Worm (Caenorhabditis elegans) whole organism, midembryonic: Measurements from ENCODE around the gene F13E6.2.

Experiments
- T22C8.4 ChIP-seq: fragments of 200-800 bp; sonication (Bioruptor generic); IDR thresholded peaks from 2 replicates; pipeline ENCODE4 v1.3.6; 2022; ENCODE audit warnings: missing genetic modification characterization, missing compliant biosample characterization
- cog-1 ChIP-seq: sonication (generic microtip); optimal IDR thresholded peaks from 2 replicates; lab custom pipeline; 2016; ENCODE audit warnings: missing genetic modification characterization, missing compliant biosample characterization
- flt-1 ChIP-seq: fragments of 200-800 bp; sonication (Bioruptor generic); IDR thresholded peaks from 2 replicates; pipeline ENCODE4 v1.3.6; 2022; ENCODE audit warnings: missing genetic modification characterization, missing compliant biosample characterization
- klf-2 ChIP-seq: fragments of 200-800 bp; sonication (Bioruptor generic); conservative IDR thresholded peaks from 2 replicates; pipeline ENCODE4 v1.3.6; 2022; ENCODE audit warnings: missing genetic modification reagents, missing genetic modification characterization, missing compliant biosample characterization
- med-1 ChIP-seq: sonication (generic microtip); optimal IDR thresholded peaks from 2 replicates; lab custom pipeline; 2017; ENCODE audit warnings: missing genetic modification characterization, mild to moderate bottlenecking, missing compliant biosample characterization, antibody characterized with exemption, missing genetic modification reagents; ENCODE audit not compliant: insufficient read depth
- ref-1 ChIP-seq: fragments of 200-800 bp; sonication (Bioruptor generic); conservative IDR thresholded peaks from 2 replicates; pipeline ENCODE4 v1.3.6; 2022; ENCODE audit warnings: missing genetic modification reagents, missing genetic modification characterization, missing compliant biosample characterization
- tab-1 ChIP-seq: fragments of 200-800 bp; sonication (Bioruptor generic); IDR thresholded peaks from 2 replicates; pipeline ENCODE4 v1.3.6; 2022; ENCODE audit warnings: missing genetic modification characterization, missing compliant biosample characterization
- ztf-23 ChIP-seq: fragments of 200-800 bp; sonication (Bioruptor generic); IDR thresholded peaks from 2 replicates; pipeline ENCODE4 v1.3.6; 2022; ENCODE audit warnings: missing genetic modification reagents, missing genetic modification characterization, missing compliant biosample characterization
- ztf-29 ChIP-seq: fragments of 200-800 bp; sonication (Bioruptor generic); IDR thresholded peaks from 2 replicates; pipeline ENCODE4 v1.3.6; 2022; ENCODE audit warnings: missing genetic modification reagents, missing genetic modification characterization, missing compliant biosample characterization

- no peak for TF ChIP-seq flt-1
- TF ChIP-seq cog-1 (tag; lab: Kevin White, UChicago): no peak
- no peak for TF ChIP-seq klf-2 (GFP tag; lab: Robert Waterston, UW)
- TF ChIP-seq tab-1 (GFP tag; lab: Robert Waterston, UW): no peak
- TF ChIP-seq ztf-29 (GFP tag; lab: Robert Waterston, UW): no peak
- TF ChIP-seq T22C8.4: no peak
- no peak for TF ChIP-seq ztf-23 (GFP tag; lab: Robert Waterston, UW)
- TF ChIP-seq med-1 (GFP tag; lab: Kevin White, UChicago): no peak
- no peak for TF ChIP-seq ref-1 (GFP tag; lab: Robert Waterston, UW)
Measured at ce11 chrX:10659508-10659907, 14.6 kb downstream of the F13E6.2 start.
